Worm (Caenorhabditis elegans) whole organism, midembryonic: ENCODE measurements around the gene gcy-14.

Experiments
- T22C8.4 ChIP-seq: fragments of 200-800 bp; sonication (Bioruptor generic); IDR thresholded peaks from 2 replicates; pipeline ENCODE4 v1.3.6; 2022; ENCODE audit warnings: missing genetic modification characterization, missing compliant biosample characterization
- cog-1 ChIP-seq: sonication (generic microtip); optimal IDR thresholded peaks from 2 replicates; lab custom pipeline; 2016; ENCODE audit warnings: missing genetic modification characterization, missing compliant biosample characterization
- flt-1 ChIP-seq: fragments of 200-800 bp; sonication (Bioruptor generic); IDR thresholded peaks from 2 replicates; pipeline ENCODE4 v1.3.6; 2022; ENCODE audit warnings: missing genetic modification characterization, missing compliant biosample characterization
- klf-2 ChIP-seq: fragments of 200-800 bp; sonication (Bioruptor generic); conservative IDR thresholded peaks from 2 replicates; pipeline ENCODE4 v1.3.6; 2022; ENCODE audit warnings: missing genetic modification reagents, missing genetic modification characterization, missing compliant biosample characterization
- med-1 ChIP-seq: sonication (generic microtip); optimal IDR thresholded peaks from 2 replicates; lab custom pipeline; 2017; ENCODE audit warnings: missing genetic modification characterization, mild to moderate bottlenecking, missing compliant biosample characterization, antibody characterized with exemption, missing genetic modification reagents; ENCODE audit not compliant: insufficient read depth
- ref-1 ChIP-seq: fragments of 200-800 bp; sonication (Bioruptor generic); conservative IDR thresholded peaks from 2 replicates; pipeline ENCODE4 v1.3.6; 2022; ENCODE audit warnings: missing genetic modification reagents, missing genetic modification characterization, missing compliant biosample characterization
- tab-1 ChIP-seq: fragments of 200-800 bp; sonication (Bioruptor generic); IDR thresholded peaks from 2 replicates; pipeline ENCODE4 v1.3.6; 2022; ENCODE audit warnings: missing genetic modification characterization, missing compliant biosample characterization
- ztf-23 ChIP-seq: fragments of 200-800 bp; sonication (Bioruptor generic); IDR thresholded peaks from 2 replicates; pipeline ENCODE4 v1.3.6; 2022; ENCODE audit warnings: missing genetic modification reagents, missing genetic modification characterization, missing compliant biosample characterization
- ztf-29 ChIP-seq: fragments of 200-800 bp; sonication (Bioruptor generic); IDR thresholded peaks from 2 replicates; pipeline ENCODE4 v1.3.6; 2022; ENCODE audit warnings: missing genetic modification reagents, missing genetic modification characterization, missing compliant biosample characterization

gcy-14 gene

ce11 chrV:14868181-14868580 is at the start of gene gcy-14:
Gene gcy-14 (minus strand): TSS chrV:14868281.
- no peak for TF ChIP-seq cog-1
- TF ChIP-seq flt-1 (GFP tag; lab: Robert Waterston, UW): no peak
- TF ChIP-seq T22C8.4 (GFP tag; lab: Robert Waterston, UW): no peak
- TF ChIP-seq ztf-23 (GFP tag; lab: Robert Waterston, UW): no peak

ce11 chrV:14915599-14915998 is 47.5 kb upstream of the gcy-14 start, which contains the start of gene H12D21.11:
Gene H12D21.11 (plus strand): TSS chrV:14915899.
- TF ChIP-seq cog-1 (no peak), flt-1 (GFP tag; lab: Robert Waterston, UW) (no peak), T22C8.4 (GFP tag; lab: Robert Waterston, UW) (no peak), med-1 (no peak), ztf-29 (no peak), ref-1 (GFP tag; lab: Robert Waterston, UW) (no peak), ztf-23 (GFP tag; lab: Robert Waterston, UW) (no peak), klf-2 (GFP tag; lab: Robert Waterston, UW) (no peak), tab-1 (GFP tag; lab: Robert Waterston, UW) (no peak)

- TF ChIP-seq klf-2 (GFP tag; lab: Robert Waterston, UW) (no peak), ref-1 (GFP tag; lab: Robert Waterston, UW) (no peak), flt-1 (GFP tag; lab: Robert Waterston, UW) (no peak), T22C8.4 (GFP tag; lab: Robert Waterston, UW) (no peak), med-1 (no peak), ztf-29 (no peak), cog-1 (no peak)
Measured at ce11 chrV:14910758-14911157, 42.7 kb upstream of the gcy-14 start.

- no peak for TF ChIP-seq klf-2 (GFP tag; lab: Robert Waterston, UW)
- TF ChIP-seq cog-1: no peak
- no peak for TF ChIP-seq tab-1 (GFP tag; lab: Robert Waterston, UW)
- TF ChIP-seq ref-1 (GFP tag; lab: Robert Waterston, UW): no peak
- TF ChIP-seq med-1: no peak
- no peak for TF ChIP-seq ztf-29
- TF ChIP-seq flt-1 (GFP tag; lab: Robert Waterston, UW): no peak
- no peak for TF ChIP-seq ztf-23 (GFP tag; lab: Robert Waterston, UW)
- no peak for TF ChIP-seq T22C8.4 (GFP tag; lab: Robert Waterston, UW)
Measured at ce11 chrV:14909331-14909835, 41.3 kb upstream of the gcy-14 start, which contains the start of gene H12D21.9. Gene H12D21.9 (minus strand): TSS chrV:14909478.

ce11 chrV:14907445-14907844 is 39.4 kb upstream of the gcy-14 start:
- no peak for TF ChIP-seq klf-2 (GFP tag; lab: Robert Waterston, UW)

- TF ChIP-seq ztf-29 (no peak), cog-1 (no peak), T22C8.4 (GFP tag; lab: Robert Waterston, UW) (no peak), med-1 (no peak), flt-1 (GFP tag; lab: Robert Waterston, UW) (no peak), tab-1 (GFP tag; lab: Robert Waterston, UW) (no peak), ztf-23 (GFP tag; lab: Robert Waterston, UW) (no peak), klf-2 (GFP tag; lab: Robert Waterston, UW) (no peak), ref-1 (GFP tag; lab: Robert Waterston, UW) (no peak)
Measured at ce11 chrV:14900905-14901304, 32.8 kb upstream of the gcy-14 start.

ce11 chrV:14899545-14899944 is 31.5 kb upstream of the gcy-14 start, which contains the start of gene H12D21.10:
Gene H12D21.10 (plus strand): TSS chrV:14899804.
- TF ChIP-seq cog-1 (no peak), klf-2 (GFP tag; lab: Robert Waterston, UW) (no peak), ref-1 (GFP tag; lab: Robert Waterston, UW) (no peak), tab-1 (GFP tag; lab: Robert Waterston, UW) (no peak), flt-1 (GFP tag; lab: Robert Waterston, UW) (no peak), ztf-29 (no peak), T22C8.4 (GFP tag; lab: Robert Waterston, UW) (no peak), med-1 (no peak), ztf-23 (GFP tag; lab: Robert Waterston, UW) (no peak)

ce11 chrV:14897731-14898130 is 29.6 kb upstream of the gcy-14 start, which contains the start of gene H12D21.6:
Gene H12D21.6 (minus strand): TSS chrV:14897831.
- TF ChIP-seq klf-2 (GFP tag; lab: Robert Waterston, UW): no peak
- no peak for TF ChIP-seq ztf-29
- TF ChIP-seq cog-1: no peak
- TF ChIP-seq med-1: no peak
- TF ChIP-seq ztf-23 (GFP tag; lab: Robert Waterston, UW): no peak
- no peak for TF ChIP-seq flt-1 (GFP tag; lab: Robert Waterston, UW)
- no peak for TF ChIP-seq T22C8.4 (GFP tag; lab: Robert Waterston, UW)
- no peak for TF ChIP-seq tab-1 (GFP tag; lab: Robert Waterston, UW)
- no peak for TF ChIP-seq ref-1 (GFP tag; lab: Robert Waterston, UW)

- TF ChIP-seq med-1 (no peak), ztf-23 (GFP tag; lab: Robert Waterston, UW) (no peak)
Measured at ce11 chrV:14895557-14895956, 27.5 kb upstream of the gcy-14 start, which contains the start of gene mpst-3. Gene mpst-3 (plus strand): TSS chrV:14895647.

ce11 chrV:14893355-14894050 is 25.4 kb upstream of the gcy-14 start, which contains the start of the genes mpst-2 and H12D21.5:
Gene mpst-2 (minus strand): TSS chrV:14893455.
Gene H12D21.5 (plus strand): TSS chrV:14894000.
- TF ChIP-seq T22C8.4 (GFP tag; lab: Robert Waterston, UW) (no peak), cog-1 (no peak), klf-2 (GFP tag; lab: Robert Waterston, UW) (no peak), ref-1 (GFP tag; lab: Robert Waterston, UW) (no peak), med-1 (no peak), ztf-23 (GFP tag; lab: Robert Waterston, UW) (no peak), flt-1 (GFP tag; lab: Robert Waterston, UW) (no peak), ztf-29 (no peak), tab-1 (GFP tag; lab: Robert Waterston, UW) (no peak)
